Fruit fly (Drosophila melanogaster) whole organism, embryonic: Measurements from ENCODE around the gene Crg-1.
A peak's percentile ranks its signal among the peaks of the same experiment; 100 is the strongest.

Experiments
- ATbp ChIP-seq: fragments of 200-800 bp; sonication (Bioruptor generic); optimal IDR thresholded peaks from 2 replicates; lab custom pipeline; 2017; ENCODE audit warnings: missing biosample characterization, mild to moderate bottlenecking, missing genetic modification characterization, missing genetic modification reagents
- Asciz ChIP-seq: fragments of 200-800 bp; sonication (Bioruptor generic); optimal IDR thresholded peaks from 2 replicates; lab custom pipeline; 2017; ENCODE audit warnings: missing biosample characterization, mild to moderate bottlenecking, missing genetic modification characterization, missing genetic modification reagents
- Awh ChIP-seq: fragments of 200-800 bp; sonication (Bioruptor generic); IDR thresholded peaks from 2 replicates; pipeline ENCODE4, ENCODE4 v1.3.6; 2022; ENCODE audit warnings: missing biosample characterization, missing genetic modification characterization
- B-H1 ChIP-seq: fragments of 200-800 bp; sonication (Bioruptor generic); IDR thresholded peaks from 3 replicates; pipeline ENCODE4 v1.3.6; 2022; ENCODE audit warnings: missing biosample characterization, missing genetic modification characterization
- CG10366 ChIP-seq: fragments of 200-800 bp; sonication (Bioruptor generic); IDR thresholded peaks from 2 replicates; pipeline ENCODE4 v1.3.6; 2022; ENCODE audit warnings: missing biosample characterization, missing genetic modification characterization
- CG10431 ChIP-seq: fragments of 200-800 bp; sonication (Bioruptor generic); optimal IDR thresholded peaks from 3 replicates; lab custom pipeline; 2018; ENCODE audit warnings: missing biosample characterization, mild to moderate bottlenecking, missing genetic modification characterization
- CG11504 ChIP-seq: fragments of 200-800 bp; sonication (Bioruptor generic); optimal IDR thresholded peaks from 3 replicates; lab custom pipeline; 2019; ENCODE audit warnings: missing biosample characterization, mild to moderate bottlenecking, missing genetic modification characterization, moderate library complexity
- CG12391 ChIP-seq: fragments of 200-800 bp; sonication (Bioruptor generic); optimal IDR thresholded peaks from 3 replicates; lab custom pipeline; 2018; ENCODE audit warnings: missing biosample characterization, mild to moderate bottlenecking, missing genetic modification characterization, moderate library complexity
- CG13424 ChIP-seq: fragments of 200-800 bp; sonication (Bioruptor generic); optimal IDR thresholded peaks from 2 replicates; lab custom pipeline; 2019; ENCODE audit warnings: missing biosample characterization, mild to moderate bottlenecking, missing genetic modification characterization, moderate library complexity
- CG1603 ChIP-seq: fragments of 200-800 bp; sonication (Bioruptor generic); optimal IDR thresholded peaks from 2 replicates; lab custom pipeline; 2019; ENCODE audit warnings: missing biosample characterization, mild to moderate bottlenecking, missing genetic modification characterization, moderate library complexity
- CG2678 ChIP-seq: fragments of 200-800 bp; sonication (Bioruptor generic); optimal IDR thresholded peaks from 3 replicates; lab custom pipeline; 2019; ENCODE audit warnings: missing biosample characterization, mild to moderate bottlenecking, missing genetic modification characterization, moderate library complexity
- CG30403 ChIP-seq: fragments of 200-800 bp; sonication (Bioruptor generic); optimal IDR thresholded peaks from 3 replicates; lab custom pipeline; 2016; ENCODE audit warnings: missing biosample characterization, missing genetic modification characterization
- CG31441 ChIP-seq: fragments of 200-800 bp; sonication (Bioruptor generic); IDR thresholded peaks from 2 replicates; pipeline ENCODE4 v1.3.6; 2022; ENCODE audit warnings: missing biosample characterization, missing genetic modification characterization
- CG32772 ChIP-seq: fragments of 200-800 bp; sonication (Bioruptor generic); IDR thresholded peaks from 2 replicates; pipeline ENCODE4 v1.3.6; 2022; ENCODE audit warnings: missing biosample characterization, missing genetic modification characterization
- CG3726 ChIP-seq: fragments of 200-800 bp; sonication (Bioruptor generic); IDR thresholded peaks from 3 replicates; pipeline ENCODE4, ENCODE4 v1.3.6; 2022; ENCODE audit warnings: missing biosample characterization, missing genetic modification characterization
- CG3995 ChIP-seq: fragments of 200-800 bp; sonication (Bioruptor generic); optimal IDR thresholded peaks from 3 replicates; lab custom pipeline; 2016; ENCODE audit warnings: missing biosample characterization, missing genetic modification characterization
- CG4282 ChIP-seq: fragments of 200-800 bp; sonication (Bioruptor generic); optimal IDR thresholded peaks from 2 replicates; lab custom pipeline; 2016; ENCODE audit warnings: missing biosample characterization, missing genetic modification characterization
- CG6689 ChIP-seq: fragments of 200-800 bp; sonication (Bioruptor generic); IDR thresholded peaks from 2 replicates; pipeline ENCODE4 v1.3.6; 2022; ENCODE audit warnings: missing biosample characterization, missing genetic modification characterization
- CG7963 ChIP-seq: fragments of 200-800 bp; sonication (Bioruptor generic); IDR thresholded peaks from 3 replicates; pipeline ENCODE4 v1.3.6; 2022; ENCODE audit warnings: missing biosample characterization, missing genetic modification characterization; ENCODE audit not compliant: partially characterized antibody
- CG8089 ChIP-seq: fragments of 200-800 bp; sonication (Bioruptor generic); optimal IDR thresholded peaks from 3 replicates; lab custom pipeline; 2016; ENCODE audit warnings: missing biosample characterization, missing genetic modification characterization
- CG8765 ChIP-seq: fragments of 200-800 bp; sonication (Bioruptor generic); IDR thresholded peaks from 2 replicates; pipeline ENCODE4 v1.3.6; 2022; ENCODE audit warnings: missing biosample characterization, missing genetic modification characterization
- CG9727 ChIP-seq: fragments of 200-800 bp; sonication (Bioruptor generic); optimal IDR thresholded peaks from 3 replicates; lab custom pipeline; 2017; ENCODE audit warnings: missing biosample characterization, mild to moderate bottlenecking, missing genetic modification characterization
- CHES-1-like ChIP-seq: fragments of 200-800 bp; sonication (Bioruptor generic); optimal IDR thresholded peaks from 2 replicates; lab custom pipeline; 2016; ENCODE audit warnings: missing biosample characterization, missing genetic modification characterization
- CoRest ChIP-seq: fragments of 200-800 bp; sonication (Bioruptor generic); optimal IDR thresholded peaks from 3 replicates; lab custom pipeline; 2018; ENCODE audit warnings: missing biosample characterization, mild to moderate bottlenecking, missing genetic modification characterization, moderate library complexity
- CrebB ChIP-seq: fragments of 200-800 bp; sonication (Bioruptor generic); optimal IDR thresholded peaks from 3 replicates; lab custom pipeline; 2018; ENCODE audit warnings: missing biosample characterization, mild to moderate bottlenecking, missing genetic modification characterization
- D ChIP-seq, 2 experiments: fragments of 200-800 bp in 1 of 2; fragments of >200 bp in 1 of 2; sonication (Bioruptor generic) in 1 of 2; optimal IDR thresholded peaks; 2 replicates in 1 of 2; 3 replicates in 1 of 2; lab custom pipeline; 2017; ENCODE audit warnings: mild to moderate bottlenecking in 1 of 2, missing biosample characterization in 1 of 2, missing genetic modification characterization in 1 of 2, missing genetic modification reagents in 1 of 2
- D19A ChIP-seq: fragments of 200-800 bp; optimal IDR thresholded peaks from 3 replicates; lab custom pipeline; 2019; ENCODE audit warnings: missing biosample characterization, mild to moderate bottlenecking, missing genetic modification characterization, moderate library complexity
- Deaf1 ChIP-seq: fragments of 200-800 bp; optimal IDR thresholded peaks from 3 replicates; lab custom pipeline; 2019; ENCODE audit warnings: missing biosample characterization, mild to moderate bottlenecking, missing genetic modification characterization, moderate library complexity
- Fer3 ChIP-seq: fragments of 200-800 bp; sonication (Bioruptor generic); optimal IDR thresholded peaks from 2 replicates; lab custom pipeline; 2018; ENCODE audit warnings: missing biosample characterization, mild to moderate bottlenecking, missing genetic modification characterization, moderate library complexity
- Hr51 ChIP-seq, 2 experiments: fragments of 200-800 bp; sonication (Bioruptor generic); optimal IDR thresholded peaks; 2 replicates in 1 of 2; 3 replicates in 1 of 2; lab custom pipeline; 2016 to 2018; ENCODE audit warnings: missing biosample characterization in 2 of 2, missing genetic modification characterization in 2 of 2, mild to moderate bottlenecking in 1 of 2, moderate library complexity in 1 of 2
- Med ChIP-seq: fragments of 200-800 bp; sonication (Bioruptor generic); peaks from one replicate; lab custom pipeline; 2016; ENCODE audit warnings: missing biosample characterization, missing genetic modification characterization, mild to moderate bottlenecking, inconsistent platforms, moderate library complexity
- Mes4 ChIP-seq: fragments of 200-800 bp; sonication (Bioruptor generic); optimal IDR thresholded peaks from 2 replicates; lab custom pipeline; 2016; ENCODE audit warnings: missing biosample characterization, missing genetic modification characterization
- Myb ChIP-seq: fragments of 200-800 bp; sonication (Bioruptor generic); optimal IDR thresholded peaks from 2 replicates; lab custom pipeline; 2016; ENCODE audit warnings: missing biosample characterization, missing genetic modification characterization
- NK7.1 ChIP-seq: fragments of 200-800 bp; sonication (Bioruptor generic); optimal IDR thresholded peaks from 3 replicates; lab custom pipeline; 2016; ENCODE audit warnings: missing biosample characterization, missing genetic modification characterization
- Nf-YC ChIP-seq: fragments of 200-800 bp; optimal IDR thresholded peaks from 3 replicates; lab custom pipeline; 2019; ENCODE audit warnings: missing biosample characterization, mild to moderate bottlenecking, missing genetic modification characterization, moderate library complexity
- Pdp1 ChIP-seq, 2 experiments: fragments of 200-800 bp; sonication (Bioruptor generic); optimal IDR thresholded peaks; 3 replicates each; lab custom pipeline; 2016; ENCODE audit warnings: missing biosample characterization in 2 of 2, missing genetic modification characterization in 2 of 2, mild to moderate bottlenecking in 1 of 2, moderate library complexity in 1 of 2
- Vsx1 ChIP-seq: fragments of 200-800 bp; sonication (Bioruptor generic); optimal IDR thresholded peaks from 2 replicates; lab custom pipeline; 2017; ENCODE audit warnings: missing biosample characterization, mild to moderate bottlenecking, missing genetic modification characterization, missing genetic modification reagents
- bigmax ChIP-seq: fragments of 200-800 bp; sonication (Bioruptor generic); optimal IDR thresholded peaks from 2 replicates; lab custom pipeline; 2018; ENCODE audit warnings: missing biosample characterization, mild to moderate bottlenecking, missing genetic modification characterization
- bsh ChIP-seq, 2 experiments: fragments of 200-800 bp; sonication (Bioruptor generic); optimal IDR thresholded peaks; 2 replicates each; lab custom pipeline; 2017 to 2018; ENCODE audit warnings: mild to moderate bottlenecking in 2 of 2, missing biosample characterization in 2 of 2, missing genetic modification characterization in 2 of 2, moderate library complexity in 1 of 2
- chif ChIP-seq, 2 experiments: fragments of 200-800 bp; sonication (Bioruptor generic); optimal IDR thresholded peaks; 3 replicates each; lab custom pipeline; 2016; ENCODE audit warnings: missing biosample characterization in 2 of 2, missing genetic modification characterization in 2 of 2
- chn ChIP-seq: fragments of 200-800 bp; sonication (Bioruptor generic); optimal IDR thresholded peaks from 2 replicates; lab custom pipeline; 2016; ENCODE audit warnings: missing biosample characterization, missing genetic modification characterization
- croc ChIP-seq: fragments of 200-800 bp; sonication (Bioruptor generic); conservative IDR thresholded peaks from 3 replicates; pipeline ENCODE4 v1.3.6; 2022; ENCODE audit warnings: missing biosample characterization, missing genetic modification characterization
- disco-r ChIP-seq: fragments of 200-800 bp; sonication (Bioruptor generic); optimal IDR thresholded peaks from 2 replicates; lab custom pipeline; 2016; ENCODE audit warnings: missing biosample characterization, missing genetic modification characterization
- grau ChIP-seq: fragments of 200-800 bp; optimal IDR thresholded peaks from 3 replicates; lab custom pipeline; 2019; ENCODE audit warnings: missing biosample characterization, mild to moderate bottlenecking, missing genetic modification characterization, moderate library complexity
- lmd ChIP-seq: fragments of 200-800 bp; sonication (Bioruptor generic); IDR thresholded peaks from 2 replicates; pipeline ENCODE4 v1.3.6; 2022; ENCODE audit warnings: missing biosample characterization, missing genetic modification characterization
- prd ChIP-seq, 3 experiments: fragments of >200 bp in 2 of 3; fragments of 200-800 bp in 1 of 3; sonication (Bioruptor generic) in 1 of 3; optimal IDR thresholded peaks in 2 of 3; IDR thresholded peaks in 1 of 3; 2 replicates in 2 of 3; 3 replicates in 1 of 3; pipeline versions ENCODE4 v1.3.6 to Lab custom; 2017 to 2022; ENCODE audit warnings: missing biosample characterization in 1 of 3, missing genetic modification characterization in 1 of 3
- rib ChIP-seq: fragments of 200-800 bp; sonication (Bioruptor generic); IDR thresholded peaks from 2 replicates; pipeline ENCODE4 v1.3.6; 2022; ENCODE audit warnings: missing biosample characterization, missing genetic modification characterization
- stc ChIP-seq: fragments of 200-800 bp; sonication (Bioruptor generic); IDR thresholded peaks from 2 replicates; pipeline ENCODE4 v1.3.6; 2022; ENCODE audit warnings: missing biosample characterization, missing genetic modification characterization
- unc-4 ChIP-seq: fragments of 200-800 bp; sonication (Bioruptor generic); IDR thresholded peaks from 2 replicates; pipeline ENCODE4 v1.3.6; 2022; ENCODE audit warnings: missing biosample characterization, missing genetic modification characterization; ENCODE audit not compliant: partially characterized antibody

The Crg-1 gene

DNA sequence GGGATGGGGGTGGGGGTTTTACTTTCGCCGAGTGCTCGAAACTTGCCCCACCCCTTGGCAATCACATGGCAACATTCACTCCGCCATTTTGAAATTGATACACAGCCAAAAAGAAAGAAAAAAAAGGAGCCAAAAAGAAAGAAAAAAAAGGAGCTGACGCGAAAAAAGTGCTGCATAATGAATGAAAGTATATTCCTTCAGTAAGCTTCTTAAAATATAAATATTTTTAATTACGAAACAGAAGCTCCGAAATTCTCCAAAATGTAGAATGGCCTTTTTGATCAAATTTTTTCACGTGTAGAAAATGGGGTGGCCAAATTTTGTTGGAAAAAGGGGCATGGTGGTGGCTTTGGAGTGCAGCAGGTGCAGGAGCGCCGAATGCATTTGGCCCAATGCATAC is 24.8 kb upstream of the Crg-1 start (continued):
- no peak for TF ChIP-seq CG8089 (GFP tag; lab: Kevin White, UChicago)
- no peak for TF ChIP-seq disco-r (GFP tag; lab: Kevin White, UChicago)
- peak; percentile 22 for TF ChIP-seq Asciz
- TF ChIP-seq CG3995 (GFP tag; lab: Kevin White, UChicago) = no peak
- TF ChIP-seq CG8765 (GFP tag; lab: Robert Waterston, UW) = no peak
- peak; percentile 27 for TF ChIP-seq CG30403 (GFP tag; lab: Kevin White, UChicago)
- peak; percentile 37 for TF ChIP-seq CG13424 (tag; lab: Kevin White, UChicago)
- TF ChIP-seq D19A (tag; lab: Kevin White, UChicago) = peak; percentile 10
- no peak for TF ChIP-seq chn (GFP tag; lab: Kevin White, UChicago)
- no peak for TF ChIP-seq rib
- peak; percentile 4 for TF ChIP-seq Deaf1 (tag; lab: Kevin White, UChicago)
- TF ChIP-seq CG6689 (GFP tag; lab: Robert Waterston, UW) = peak; percentile 56
- no peak for TF ChIP-seq Mes4 (GFP tag; lab: Kevin White, UChicago)
- TF ChIP-seq CG10366 (GFP tag; lab: Robert Waterston, UW) = peak; percentile 40
- no peak for TF ChIP-seq CG7963 (GFP tag; lab: Robert Waterston, UW)
- peak; percentile 17 for TF ChIP-seq CoRest (tag; lab: Kevin White, UChicago)
- no peak for TF ChIP-seq CG1603 (tag; lab: Kevin White, UChicago)
- TF ChIP-seq chif (GFP tag; optimal IDR thresholded peaks at IDR 0.05; lab: Kevin White, UChicago) = peak in 1 of 2 experiments; percentile 5
- TF ChIP-seq D (optimal IDR thresholded peaks at IDR 0.05; lab: Kevin White, UChicago) = no peak
- peak; percentile 49 for TF ChIP-seq D (GFP tag; optimal IDR thresholded peaks at IDR 0.05; lab: Kevin White, UChicago)
- TF ChIP-seq unc-4 = no peak
- peak; percentile 40 for TF ChIP-seq CG31441 (GFP tag; lab: Robert Waterston, UW)
- TF ChIP-seq bsh (GFP tag; optimal IDR thresholded peaks at IDR 0.05; lab: Kevin White, UChicago) = peak in 1 of 2 experiments; percentile 62
- TF ChIP-seq Nf-YC (tag; lab: Kevin White, UChicago) = no peak
- TF ChIP-seq croc (GFP tag; lab: Robert Waterston, UW) = 0 out of 3 replicates have a peak, but pooled peaks have one; percentile 23
- no peak for TF ChIP-seq Myb (GFP tag; lab: Kevin White, UChicago)
- TF ChIP-seq Med = peak; percentile 23
- peak; percentile 55 for TF ChIP-seq CG2678 (tag; lab: Kevin White, UChicago)
- TF ChIP-seq CG11504 (tag; lab: Kevin White, UChicago) = peak; percentile 56
- peak; percentile 27 for TF ChIP-seq ATbp (GFP tag; lab: Kevin White, UChicago)
- no peak for TF ChIP-seq NK7.1 (GFP tag; lab: Kevin White, UChicago)
- TF ChIP-seq Vsx1 (GFP tag; lab: Kevin White, UChicago) = peak; percentile 0
- TF ChIP-seq bigmax (GFP tag; lab: Kevin White, UChicago) = no peak
- TF ChIP-seq CrebB (tag; lab: Kevin White, UChicago) = no peak
- TF ChIP-seq CG4282 (GFP tag; lab: Kevin White, UChicago) = no peak
- peak; percentile 5 for TF ChIP-seq CG9727 (GFP tag; lab: Kevin White, UChicago)
- 0 out of 2 replicates have a peak, but pooled peaks have one; percentile 31 for TF ChIP-seq Awh (GFP tag; lab: Robert Waterston, UW)
- 0 out of 2 replicates have a peak, but pooled peaks have one; percentile 34 for TF ChIP-seq CG32772 (GFP tag; lab: Robert Waterston, UW)
- peak; percentile 42 for TF ChIP-seq CG12391 (tag; lab: Kevin White, UChicago)
- TF ChIP-seq prd (optimal IDR thresholded peaks at IDR 0.05; lab: Kevin White, UChicago) = no peak
- TF ChIP-seq prd (GFP tag; IDR thresholded peaks at IDR 0.05; lab: Robert Waterston, UW) = peak; percentile 63; the same call in 2 of the 3 replicates
- peak in 1 of 2 experiments; percentile 17 for TF ChIP-seq Pdp1 (GFP tag; optimal IDR thresholded peaks at IDR 0.05; lab: Kevin White, UChicago)
- peak in 1 of 2 experiments; percentile 42 for TF ChIP-seq Hr51 (GFP tag; optimal IDR thresholded peaks at IDR 0.05; lab: Kevin White, UChicago)
- no peak for TF ChIP-seq CG10431 (GFP tag; lab: Kevin White, UChicago)
- no peak for TF ChIP-seq B-H1 (GFP tag; lab: Robert Waterston, UW)
- no peak for TF ChIP-seq CHES-1-like (GFP tag; lab: Kevin White, UChicago)
- no peak for TF ChIP-seq Fer3 (tag; lab: Kevin White, UChicago)
- TF ChIP-seq stc (GFP tag; lab: Robert Waterston, UW) = peak; percentile 15; the same call in 1 of the 2 replicates
- peak; percentile 44 for TF ChIP-seq lmd (GFP tag; lab: Robert Waterston, UW)
- TF ChIP-seq CG3726 (GFP tag; lab: Robert Waterston, UW) = no peak
- peak; percentile 14 for TF ChIP-seq grau (tag; lab: Kevin White, UChicago)
